Fruit fly (Drosophila melanogaster) whole organism, prepupa: Measurements from ENCODE around the gene CG9503.
A peak's percentile ranks its signal among the peaks of the same experiment; 100 is the strongest.

ENCODE experiments used
- Blimp-1 ChIP-seq: fragments of 200-800 bp; sonication (Bioruptor generic); optimal IDR thresholded peaks from 3 replicates; lab custom pipeline; 2017; ENCODE audit warnings: missing biosample characterization, missing genetic modification characterization, mild to moderate bottlenecking, moderate library complexity, missing genetic modification reagents
- CG10631 ChIP-seq: fragments of 200-800 bp; sonication (Bioruptor generic); optimal IDR thresholded peaks from 2 replicates; lab custom pipeline; 2016; ENCODE audit warnings: missing biosample characterization, missing genetic modification characterization
- CG11762 ChIP-seq: fragments of 200-800 bp; sonication (Bioruptor generic); optimal IDR thresholded peaks from 3 replicates; lab custom pipeline; 2016; ENCODE audit warnings: missing biosample characterization, missing genetic modification characterization; ENCODE audit not compliant: insufficient read depth
- CG11902 ChIP-seq: fragments of 200-800 bp; sonication (Bioruptor generic); optimal IDR thresholded peaks from 3 replicates; lab custom pipeline; 2016; ENCODE audit warnings: missing biosample characterization, missing genetic modification characterization
- CG31627 ChIP-seq: fragments of 200-800 bp; sonication (Bioruptor generic); optimal IDR thresholded peaks from 3 replicates; lab custom pipeline; 2016; ENCODE audit warnings: missing biosample characterization, missing genetic modification characterization
- CG32006 ChIP-seq: fragments of 200-800 bp; sonication (Bioruptor generic); optimal IDR thresholded peaks from 3 replicates; lab custom pipeline; 2017; ENCODE audit warnings: missing biosample characterization, mild to moderate bottlenecking, missing genetic modification characterization
- CG34406 ChIP-seq: fragments of 200-800 bp; sonication (Bioruptor generic); optimal IDR thresholded peaks from 3 replicates; lab custom pipeline; 2016; ENCODE audit warnings: missing biosample characterization, missing genetic modification characterization
- CG3919 ChIP-seq: fragments of 200-800 bp; sonication (Bioruptor generic); optimal IDR thresholded peaks from 3 replicates; lab custom pipeline; 2016; ENCODE audit warnings: missing biosample characterization, missing genetic modification characterization
- CG6276 ChIP-seq: fragments of 200-800 bp; sonication (Bioruptor generic); optimal IDR thresholded peaks from 2 replicates; lab custom pipeline; 2017; ENCODE audit warnings: missing biosample characterization, mild to moderate bottlenecking, missing genetic modification characterization
- CG6792 ChIP-seq: fragments of 200-800 bp; sonication (Bioruptor generic); optimal IDR thresholded peaks from 3 replicates; lab custom pipeline; 2016; ENCODE audit warnings: missing biosample characterization, missing genetic modification characterization
- CG6808 ChIP-seq: fragments of 200-800 bp; sonication (Bioruptor generic); optimal IDR thresholded peaks from 3 replicates; lab custom pipeline; 2017; ENCODE audit warnings: missing biosample characterization, missing genetic modification characterization, mild to moderate bottlenecking, moderate library complexity, missing genetic modification reagents
- CG6854 ChIP-seq: fragments of 200-800 bp; sonication (Bioruptor generic); optimal IDR thresholded peaks from 2 replicates; lab custom pipeline; 2017; ENCODE audit warnings: missing biosample characterization, mild to moderate bottlenecking, missing genetic modification characterization
- CG8632 ChIP-seq: fragments of 200-800 bp; sonication (Bioruptor generic); optimal IDR thresholded peaks from 3 replicates; lab custom pipeline; 2016; ENCODE audit warnings: missing biosample characterization, missing genetic modification characterization
- Eip78C ChIP-seq: fragments of 200-800 bp; sonication (Bioruptor generic); peaks from one replicate; lab custom pipeline; 2016; ENCODE audit warnings: missing biosample characterization, missing genetic modification characterization
- Eip93F ChIP-seq: fragments of 200-800 bp; sonication (Bioruptor generic); optimal IDR thresholded peaks from 2 replicates; lab custom pipeline; 2016; ENCODE audit warnings: missing biosample characterization, mild to moderate bottlenecking, missing genetic modification characterization
- Ets96B ChIP-seq: fragments of 200-800 bp; optimal IDR thresholded peaks from 2 replicates; lab custom pipeline; 2019; ENCODE audit warnings: missing biosample characterization, mild to moderate bottlenecking, missing genetic modification characterization, moderate library complexity
- Gug ChIP-seq: fragments of 200-800 bp; sonication (Bioruptor generic); IDR thresholded peaks from 2 replicates; pipeline ENCODE4 v1.3.6; 2022; ENCODE audit warnings: missing biosample characterization, missing genetic modification characterization
- Hr38 ChIP-seq: sonication (Bioruptor generic); optimal IDR thresholded peaks from 2 replicates; lab custom pipeline; 2016; ENCODE audit warnings: missing biosample characterization, missing genetic modification characterization
- Hr39 ChIP-seq: fragments of 200-800 bp; sonication (Bioruptor generic); optimal IDR thresholded peaks from 2 replicates; lab custom pipeline; 2016; ENCODE audit warnings: missing biosample characterization, missing genetic modification characterization
- Lpt ChIP-seq: fragments of 200-800 bp; sonication (Bioruptor generic); optimal IDR thresholded peaks from 3 replicates; lab custom pipeline; 2016; ENCODE audit warnings: missing biosample characterization, missing genetic modification characterization
- Met ChIP-seq: fragments of 200-800 bp; sonication (Bioruptor generic); optimal IDR thresholded peaks from 3 replicates; lab custom pipeline; 2016; ENCODE audit warnings: missing biosample characterization, missing genetic modification characterization
- Sox102F ChIP-seq: fragments of 200-800 bp; sonication (Bioruptor generic); optimal IDR thresholded peaks from 2 replicates; lab custom pipeline; 2016; ENCODE audit warnings: missing biosample characterization, mild to moderate bottlenecking, missing genetic modification characterization
- Sox14 ChIP-seq: fragments of 200-800 bp; sonication (Bioruptor generic); optimal IDR thresholded peaks from 3 replicates; lab custom pipeline; 2016; ENCODE audit warnings: missing biosample characterization, missing genetic modification characterization
- Sox15 ChIP-seq: fragments of 200-800 bp; sonication (Bioruptor generic); optimal IDR thresholded peaks from 3 replicates; lab custom pipeline; 2016; ENCODE audit warnings: missing biosample characterization, missing genetic modification characterization
- achi ChIP-seq: fragments of 200-800 bp; sonication (Bioruptor generic); optimal IDR thresholded peaks from 3 replicates; lab custom pipeline; 2016; ENCODE audit warnings: missing biosample characterization, missing genetic modification characterization
- acj6 ChIP-seq: fragments of 200-800 bp; sonication (Bioruptor generic); optimal IDR thresholded peaks from 3 replicates; lab custom pipeline; 2016; ENCODE audit warnings: missing biosample characterization, missing genetic modification characterization
- cyc ChIP-seq: fragments of 200-800 bp; sonication (Bioruptor generic); optimal IDR thresholded peaks from 3 replicates; lab custom pipeline; 2016; ENCODE audit warnings: missing biosample characterization, missing genetic modification characterization
- dac ChIP-seq: fragments of 200-800 bp; sonication (Bioruptor generic); optimal IDR thresholded peaks from 2 replicates; lab custom pipeline; 2017; ENCODE audit warnings: missing biosample characterization, mild to moderate bottlenecking, missing genetic modification characterization
- dsx ChIP-seq: fragments of 200-800 bp; optimal IDR thresholded peaks from 3 replicates; lab custom pipeline; 2019; ENCODE audit warnings: missing biosample characterization, mild to moderate bottlenecking, missing genetic modification characterization, moderate library complexity; ENCODE audit not compliant: poor library complexity, severe bottlenecking
- eg ChIP-seq: fragments of 200-800 bp; sonication (Bioruptor generic); IDR thresholded peaks from 3 replicates; pipeline ENCODE4 v1.3.6; 2022; ENCODE audit warnings: missing biosample characterization, missing genetic modification characterization
- fd59A ChIP-seq: fragments of 200-800 bp; sonication (Bioruptor generic); optimal IDR thresholded peaks from 2 replicates; lab custom pipeline; 2017; ENCODE audit warnings: missing biosample characterization, mild to moderate bottlenecking, missing genetic modification characterization, missing genetic modification reagents
- fd85E ChIP-seq: fragments of 200-800 bp; sonication (Bioruptor generic); optimal IDR thresholded peaks from 3 replicates; lab custom pipeline; 2016; ENCODE audit warnings: missing biosample characterization, missing genetic modification characterization
- fkh ChIP-seq: fragments of 200-800 bp; sonication (Bioruptor generic); optimal IDR thresholded peaks from 3 replicates; lab custom pipeline; 2017; ENCODE audit warnings: missing biosample characterization, mild to moderate bottlenecking, missing genetic modification characterization, moderate library complexity
- lz ChIP-seq: fragments of 200-800 bp; sonication (Bioruptor generic); optimal IDR thresholded peaks from 3 replicates; lab custom pipeline; 2016; ENCODE audit warnings: missing biosample characterization, missing genetic modification characterization
- net ChIP-seq: fragments of 200-800 bp; sonication (Bioruptor generic); optimal IDR thresholded peaks from 3 replicates; lab custom pipeline; 2016; ENCODE audit warnings: missing biosample characterization, missing genetic modification characterization
- spab ChIP-seq: fragments of 200-800 bp; sonication (Bioruptor generic); optimal IDR thresholded peaks from 2 replicates; lab custom pipeline; 2017; ENCODE audit warnings: missing biosample characterization, mild to moderate bottlenecking, missing genetic modification characterization, missing genetic modification reagents
- topi ChIP-seq: fragments of 200-800 bp; sonication (Bioruptor generic); optimal IDR thresholded peaks from 3 replicates; lab custom pipeline; 2016; ENCODE audit warnings: missing biosample characterization, missing genetic modification characterization
- vri ChIP-seq: fragments of 200-800 bp; sonication (Bioruptor generic); optimal IDR thresholded peaks from 3 replicates; lab custom pipeline; 2016; ENCODE audit warnings: missing biosample characterization, mild to moderate bottlenecking, missing genetic modification characterization

The CG9503 gene

dm6 chrX:14922396-14923276 is 657 bp downstream of the CG9503 start (continued):
- TF ChIP-seq CG6808 (GFP tag; lab: Kevin White, UChicago) (peak; percentile 39), CG3919 (GFP tag; lab: Kevin White, UChicago) (peak; percentile 10), Gug (no peak), CG32006 (GFP tag; lab: Kevin White, UChicago) (peak; percentile 73), Sox15 (GFP tag; lab: Kevin White, UChicago) (no peak), fd59A (GFP tag; lab: Kevin White, UChicago) (no peak), cyc (no peak), CG10631 (GFP tag; lab: Kevin White, UChicago) (peak; percentile 55), dac (GFP tag; lab: Kevin White, UChicago) (no peak), fd85E (no peak), spab (GFP tag; lab: Kevin White, UChicago) (no peak), dsx (GFP tag; lab: Kevin White, UChicago) (peak; percentile 8), CG31627 (no peak), lz (peak; percentile 4), CG6792 (GFP tag; lab: Kevin White, UChicago) (no peak), Hr38 (GFP tag; lab: Kevin White, UChicago) (no peak), Eip78C (GFP tag; lab: Kevin White, UChicago) (peak; percentile 77), CG11902 (no peak), CG11762 (GFP tag; lab: Kevin White, UChicago) (no peak), Lpt (GFP tag; lab: Kevin White, UChicago) (peak; percentile 36), CG6276 (GFP tag; lab: Kevin White, UChicago) (peak; percentile 65)
- TF ChIP-seq, all 60 proteins: peak for 31

DNA sequence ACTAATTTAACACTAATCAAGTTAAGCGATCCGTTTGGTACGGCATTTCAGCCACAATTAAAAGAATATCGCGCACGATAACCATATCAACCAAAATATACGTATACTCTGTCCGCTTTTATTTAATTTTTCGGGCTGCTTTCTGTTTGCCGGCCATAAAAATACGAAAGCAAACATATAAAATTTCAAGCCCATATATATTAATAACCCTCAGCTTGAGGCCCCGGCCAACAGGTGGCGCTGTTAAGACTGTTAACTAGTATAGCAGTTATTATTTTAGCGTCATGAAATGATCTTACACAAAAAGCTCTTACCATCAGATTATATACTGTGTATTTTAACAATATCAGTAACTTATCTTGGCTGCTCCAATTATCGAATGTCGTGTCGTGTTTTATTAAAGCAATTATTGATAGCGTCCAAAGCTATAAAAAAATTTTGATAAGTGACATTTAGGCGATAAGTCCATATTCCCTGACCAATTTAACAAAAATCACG is 4.5 kb downstream of the CG9503 start, which contains the start of gene Eo:
Gene Eo (minus strand): TSS at position 51 of the 498 bp plus-strand sequence.
- TF ChIP-seq vri (GFP tag; lab: Kevin White, UChicago) (peak; percentile 52), eg (GFP tag; lab: Robert Waterston, UW) (no peak), fkh (GFP tag; lab: Kevin White, UChicago) (peak; percentile 57), CG6276 (GFP tag; lab: Kevin White, UChicago) (no peak), Eip78C (GFP tag; lab: Kevin White, UChicago) (peak; percentile 20)

DNA sequence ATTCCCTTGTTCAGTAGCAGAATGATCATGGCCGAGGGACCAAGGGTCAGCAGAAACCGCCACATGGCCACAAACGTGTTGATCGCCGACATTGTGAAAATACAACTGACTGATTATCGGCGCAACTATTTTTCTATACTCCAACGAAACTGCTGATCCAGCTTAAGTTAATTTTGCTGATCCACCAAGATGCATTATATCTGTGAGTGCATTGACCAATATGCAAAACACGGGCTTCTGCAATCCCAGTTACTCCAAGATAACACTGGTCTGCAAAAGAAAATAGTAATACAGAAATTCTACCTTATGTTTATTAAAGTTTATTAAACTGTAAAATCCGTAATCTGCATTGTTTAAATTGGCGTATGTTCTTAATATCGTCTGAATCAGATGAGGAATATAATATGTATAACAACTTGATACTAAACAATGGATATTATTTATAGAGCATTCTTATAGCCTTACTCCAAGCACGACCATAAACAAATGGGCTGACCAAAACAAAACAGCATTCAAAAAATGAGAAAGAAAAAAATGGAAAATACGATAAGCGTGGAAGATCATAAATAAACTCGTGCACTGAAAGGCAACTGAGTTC is 9.5 kb downstream of the CG9503 start, which contains the start of gene CG12398:
Gene CG12398 (minus strand): TSS at position 107 of the 598 bp plus-strand sequence.
- TF ChIP-seq Sox102F (GFP tag; lab: Kevin White, UChicago): no peak
- no peak for TF ChIP-seq CG8632 (GFP tag; lab: Kevin White, UChicago)
- no peak for TF ChIP-seq fd59A (GFP tag; lab: Kevin White, UChicago)
- no peak for TF ChIP-seq net (GFP tag; lab: Kevin White, UChicago)

DNA sequence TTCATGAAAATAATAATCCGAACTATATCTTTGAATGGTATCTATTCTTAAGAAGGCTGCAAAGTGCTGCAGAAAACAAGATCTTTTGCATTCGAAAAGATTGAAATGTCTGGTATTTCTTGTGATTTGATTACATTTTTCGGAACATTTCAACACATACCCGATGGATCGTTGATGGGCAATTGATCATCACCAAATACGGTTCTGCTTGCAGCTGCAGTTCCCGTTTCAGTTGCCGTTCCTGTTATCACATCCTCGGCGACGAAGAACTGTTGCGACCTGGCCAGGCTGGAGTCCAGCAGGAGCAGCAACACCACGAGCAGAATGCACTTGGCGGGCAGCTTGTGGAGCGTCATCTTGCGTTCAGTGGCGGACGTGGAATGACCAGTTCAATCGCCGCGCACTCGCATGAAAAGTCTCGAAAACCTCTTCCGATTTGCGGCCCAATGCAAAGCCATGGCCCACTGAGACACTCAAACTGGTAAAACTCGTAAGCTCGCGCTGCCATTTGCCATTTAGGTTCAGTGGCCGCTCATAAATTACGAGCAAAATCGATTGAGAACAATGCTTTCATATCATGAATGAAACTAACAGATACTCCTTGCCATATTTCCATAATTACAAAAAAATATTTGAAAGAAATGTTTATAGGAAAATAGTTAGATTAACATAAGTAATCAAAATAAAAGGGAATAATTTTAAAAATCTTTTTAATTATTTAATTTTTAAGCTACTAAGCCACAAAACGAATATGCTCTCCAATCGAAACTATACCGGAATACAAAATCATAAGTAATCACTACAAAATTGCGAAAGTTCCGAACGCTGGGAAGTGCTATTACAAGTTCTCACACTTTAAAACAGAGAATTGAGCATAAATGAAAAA is 12.6 kb downstream of the CG9503 start, which contains the start of gene CG14406:
Gene CG14406 (minus strand): TSS at position 382 of the 886 bp plus-strand sequence.
- TF ChIP-seq CG6792 (GFP tag; lab: Kevin White, UChicago): no peak
- no peak for TF ChIP-seq Eip93F (GFP tag; lab: Kevin White, UChicago)
- TF ChIP-seq eg (GFP tag; lab: Robert Waterston, UW): 0 out of 3 replicates have a peak, but pooled peaks have one; percentile 35
- no peak for TF ChIP-seq CG6276 (GFP tag; lab: Kevin White, UChicago)
- TF ChIP-seq CG10631 (GFP tag; lab: Kevin White, UChicago): no peak
- no peak for TF ChIP-seq fkh (GFP tag; lab: Kevin White, UChicago)
- no peak for TF ChIP-seq cyc
- TF ChIP-seq Ets96B: peak; percentile 5
- 0 out of 2 replicates have a peak, but pooled peaks have one; percentile 10 for TF ChIP-seq Gug
- no peak for TF ChIP-seq fd59A (GFP tag; lab: Kevin White, UChicago)
- no peak for TF ChIP-seq Hr39 (GFP tag; lab: Kevin White, UChicago)
- TF ChIP-seq spab (GFP tag; lab: Kevin White, UChicago): no peak
- no peak for TF ChIP-seq Blimp-1
- TF ChIP-seq CG11762 (GFP tag; lab: Kevin White, UChicago): no peak
- peak; percentile 6 for TF ChIP-seq CG34406 (GFP tag; lab: Kevin White, UChicago)
- no peak for TF ChIP-seq acj6 (GFP tag; lab: Kevin White, UChicago)
- peak; percentile 32 for TF ChIP-seq topi
- TF ChIP-seq Met: peak; percentile 34
- no peak for TF ChIP-seq Sox14 (GFP tag; lab: Kevin White, UChicago)
- no peak for TF ChIP-seq CG6854 (GFP tag; lab: Kevin White, UChicago)
- no peak for TF ChIP-seq achi (GFP tag; lab: Kevin White, UChicago)
- no peak for TF ChIP-seq dsx (GFP tag; lab: Kevin White, UChicago)
- TF ChIP-seq CG3919 (GFP tag; lab: Kevin White, UChicago): peak; percentile 44
